Fruit fly (Drosophila melanogaster) whole organism, pupa: ENCODE measurements around the gene FarO.
A peak's percentile ranks its signal among the peaks of the same experiment; 100 is the strongest.

ENCODE experiments used
- CG10348 ChIP-seq: fragments of 200-800 bp; sonication (Bioruptor generic); IDR thresholded peaks from 2 replicates; pipeline ENCODE4 v1.3.6; 2022; ENCODE audit warnings: missing biosample characterization, missing genetic modification characterization
- CG12605 ChIP-seq: fragments of 200-800 bp; sonication (Bioruptor generic); IDR thresholded peaks from 2 replicates; pipeline ENCODE4 v1.3.6; 2022; ENCODE audit warnings: missing biosample characterization, missing genetic modification characterization
- CG13204 ChIP-seq: fragments of 200-800 bp; sonication (Bioruptor generic); optimal IDR thresholded peaks from 2 replicates; lab custom pipeline; 2018; ENCODE audit warnings: missing biosample characterization, mild to moderate bottlenecking, missing genetic modification characterization, moderate library complexity
- CG14655 ChIP-seq: fragments of 200-800 bp; sonication (Bioruptor generic); optimal IDR thresholded peaks from 3 replicates; lab custom pipeline; 2017; ENCODE audit warnings: mild to moderate bottlenecking, missing biosample characterization, missing genetic modification reagents, missing genetic modification characterization
- CG15710 ChIP-seq: fragments of 200-800 bp; sonication (Bioruptor generic); optimal IDR thresholded peaks from 2 replicates; lab custom pipeline; 2018; ENCODE audit warnings: missing biosample characterization, mild to moderate bottlenecking, missing genetic modification characterization, moderate library complexity
- CG17806 ChIP-seq: fragments of 200-800 bp; sonication (Bioruptor generic); optimal IDR thresholded peaks from 2 replicates; lab custom pipeline; 2018; ENCODE audit warnings: missing biosample characterization, mild to moderate bottlenecking, missing genetic modification characterization, moderate library complexity
- CG32121 ChIP-seq: fragments of 200-800 bp; sonication (Bioruptor generic); IDR thresholded peaks from 2 replicates; pipeline ENCODE4 v1.3.6; 2022; ENCODE audit warnings: missing biosample characterization, missing genetic modification characterization
- CG34367 ChIP-seq: fragments of 200-800 bp; sonication (Bioruptor generic); optimal IDR thresholded peaks from 2 replicates; lab custom pipeline; 2018; ENCODE audit warnings: missing biosample characterization, mild to moderate bottlenecking, missing genetic modification characterization
- CG4496 ChIP-seq: fragments of 200-800 bp; sonication (Bioruptor generic); IDR thresholded peaks from 3 replicates; pipeline ENCODE4 v1.3.6; 2022; ENCODE audit warnings: missing biosample characterization, missing genetic modification characterization
- CG8159 ChIP-seq: fragments of 200-800 bp; sonication (Bioruptor generic); optimal IDR thresholded peaks from 3 replicates; lab custom pipeline; 2018; ENCODE audit warnings: missing biosample characterization, mild to moderate bottlenecking, missing genetic modification characterization, moderate library complexity
- CG8301 ChIP-seq: fragments of 200-800 bp; sonication (Bioruptor generic); optimal IDR thresholded peaks from 2 replicates; lab custom pipeline; 2018; ENCODE audit warnings: missing biosample characterization, mild to moderate bottlenecking, missing genetic modification characterization
- CG9948 ChIP-seq: fragments of 200-800 bp; sonication (Bioruptor generic); optimal IDR thresholded peaks from 2 replicates; lab custom pipeline; 2018; ENCODE audit warnings: missing biosample characterization, mild to moderate bottlenecking, missing genetic modification characterization, moderate library complexity
- D1 ChIP-seq: fragments of 200-800 bp; sonication (Bioruptor generic); optimal IDR thresholded peaks from 2 replicates; lab custom pipeline; 2018; ENCODE audit warnings: missing biosample characterization, mild to moderate bottlenecking, missing genetic modification characterization, moderate library complexity
- EcR ChIP-seq: fragments of 200-800 bp; sonication (Bioruptor generic); optimal IDR thresholded peaks from 3 replicates; lab custom pipeline; 2019; ENCODE audit warnings: missing biosample characterization, missing genetic modification characterization, mild to moderate bottlenecking, moderate library complexity, missing genetic modification reagents
- Ets98B ChIP-seq: fragments of 200-800 bp; sonication (Bioruptor generic); IDR thresholded peaks from 2 replicates; pipeline ENCODE4 v1.3.6; 2022; ENCODE audit warnings: missing biosample characterization, missing genetic modification characterization
- Pif1A ChIP-seq: fragments of 200-800 bp; sonication (Bioruptor generic); optimal IDR thresholded peaks from 3 replicates; lab custom pipeline; 2016; ENCODE audit warnings: missing biosample characterization, missing genetic modification characterization
- Pif1B ChIP-seq: fragments of 200-800 bp; sonication (Bioruptor generic); optimal IDR thresholded peaks from 3 replicates; lab custom pipeline; 2016; ENCODE audit warnings: missing biosample characterization, missing genetic modification characterization
- Snoo ChIP-seq: fragments of 200-800 bp; sonication (Bioruptor generic); optimal IDR thresholded peaks from 3 replicates; lab custom pipeline; 2017; ENCODE audit warnings: missing biosample characterization, mild to moderate bottlenecking, missing genetic modification characterization, inconsistent platforms
- fd96Ca ChIP-seq: fragments of 200-800 bp; sonication (Bioruptor generic); IDR thresholded peaks from 3 replicates; pipeline ENCODE4 v1.3.6; 2022; ENCODE audit warnings: missing biosample characterization, missing genetic modification characterization
- gl ChIP-seq: fragments of 200-800 bp; sonication (Bioruptor generic); optimal IDR thresholded peaks from 2 replicates; lab custom pipeline; 2018; ENCODE audit warnings: missing biosample characterization, mild to moderate bottlenecking, missing genetic modification characterization
- rn ChIP-seq: fragments of 200-800 bp; sonication (Bioruptor generic); IDR thresholded peaks from 2 replicates; pipeline ENCODE4 v1.3.6; 2022; ENCODE audit warnings: missing biosample characterization, missing genetic modification characterization

Gene FarO

dm6 chrX:2196086-2196732 is 7.5 kb downstream of the FarO start:
- TF ChIP-seq Snoo (tag; lab: Kevin White, UChicago): no peak
- no peak for TF ChIP-seq Pif1B (GFP tag; lab: Kevin White, UChicago)
- peak; percentile 50 for TF ChIP-seq EcR
- no peak for TF ChIP-seq CG34367
- TF ChIP-seq CG15710 (tag; lab: Kevin White, UChicago): peak; percentile 24
- peak; percentile 35 for TF ChIP-seq CG17806 (tag; lab: Kevin White, UChicago)
- TF ChIP-seq CG10348 (GFP tag; lab: Robert Waterston, UW): no peak
- peak; percentile 30 for TF ChIP-seq CG8301 (tag; lab: Kevin White, UChicago)
- TF ChIP-seq CG4496 (GFP tag; lab: Robert Waterston, UW): peak; percentile 81
- peak; percentile 17 for TF ChIP-seq gl (tag; lab: Kevin White, UChicago)
- no peak; the same call in 1 of the 2 replicates for TF ChIP-seq CG12605 (GFP tag; lab: Robert Waterston, UW)
- TF ChIP-seq CG8159: peak; percentile 28
- peak; percentile 68 for TF ChIP-seq Ets98B (GFP tag; lab: Robert Waterston, UW)
- peak; percentile 51 for TF ChIP-seq CG32121 (GFP tag; lab: Robert Waterston, UW)
- peak; percentile 74; the same call in 2 of the 3 replicates for TF ChIP-seq fd96Ca (GFP tag; lab: Robert Waterston, UW)
- peak; percentile 5 for TF ChIP-seq CG9948 (tag; lab: Kevin White, UChicago)
- TF ChIP-seq CG13204 (GFP tag; lab: Kevin White, UChicago): no peak
- peak; percentile 38 for TF ChIP-seq CG14655 (GFP tag; lab: Kevin White, UChicago)
- no peak for TF ChIP-seq rn (GFP tag; lab: Robert Waterston, UW)
- TF ChIP-seq Pif1A: peak; percentile 33
- no peak for TF ChIP-seq D1 (tag; lab: Kevin White, UChicago)

dm6 chrX:2194208-2195094 is 9.2 kb downstream of the FarO start:
- TF ChIP-seq CG4496 (GFP tag; lab: Robert Waterston, UW): peak; percentile 85
- no peak for TF ChIP-seq Pif1A
- no peak for TF ChIP-seq Snoo (tag; lab: Kevin White, UChicago)

dm6 chrX:2193809-2194207 is 9.9 kb downstream of the FarO start, which contains the start of gene CG14053:
TSS of gene CG14053 (minus strand) at chrX:2193909.
- no peak for TF ChIP-seq gl (tag; lab: Kevin White, UChicago)
- no peak for TF ChIP-seq Ets98B (GFP tag; lab: Robert Waterston, UW)
- no peak for TF ChIP-seq Pif1B (GFP tag; lab: Kevin White, UChicago)
- no peak for TF ChIP-seq CG34367
- TF ChIP-seq CG17806 (tag; lab: Kevin White, UChicago): no peak
- no peak for TF ChIP-seq rn (GFP tag; lab: Robert Waterston, UW)
- no peak for TF ChIP-seq CG13204 (GFP tag; lab: Kevin White, UChicago)
- TF ChIP-seq CG8301 (tag; lab: Kevin White, UChicago): no peak
- no peak for TF ChIP-seq CG9948 (tag; lab: Kevin White, UChicago)
- no peak for TF ChIP-seq CG14655 (GFP tag; lab: Kevin White, UChicago)
- TF ChIP-seq D1 (tag; lab: Kevin White, UChicago): no peak
- TF ChIP-seq CG10348 (GFP tag; lab: Robert Waterston, UW): no peak
- no peak for TF ChIP-seq CG12605 (GFP tag; lab: Robert Waterston, UW)
- TF ChIP-seq fd96Ca (GFP tag; lab: Robert Waterston, UW): no peak
- TF ChIP-seq CG32121 (GFP tag; lab: Robert Waterston, UW): no peak
- no peak for TF ChIP-seq Snoo (tag; lab: Kevin White, UChicago)
- TF ChIP-seq CG15710 (tag; lab: Kevin White, UChicago): no peak
- no peak for TF ChIP-seq CG8159
- TF ChIP-seq EcR: no peak

- TF ChIP-seq Pif1A (no peak), Ets98B (GFP tag; lab: Robert Waterston, UW) (no peak), CG32121 (GFP tag; lab: Robert Waterston, UW) (no peak), CG17806 (tag; lab: Kevin White, UChicago) (no peak), gl (tag; lab: Kevin White, UChicago) (no peak), Snoo (tag; lab: Kevin White, UChicago) (no peak), CG13204 (GFP tag; lab: Kevin White, UChicago) (no peak), rn (GFP tag; lab: Robert Waterston, UW) (no peak), CG8301 (tag; lab: Kevin White, UChicago) (no peak), CG10348 (GFP tag; lab: Robert Waterston, UW) (no peak), CG15710 (tag; lab: Kevin White, UChicago) (no peak), fd96Ca (GFP tag; lab: Robert Waterston, UW) (no peak), CG12605 (GFP tag; lab: Robert Waterston, UW) (no peak), CG14655 (GFP tag; lab: Kevin White, UChicago) (no peak), CG9948 (tag; lab: Kevin White, UChicago) (no peak), CG34367 (no peak), CG8159 (no peak), D1 (tag; lab: Kevin White, UChicago) (no peak), EcR (no peak)
These were observed 10.5 kb downstream of the FarO start for dm6 chrX:2193158-2193557.

- no peak for TF ChIP-seq CG12605 (GFP tag; lab: Robert Waterston, UW)
- no peak for TF ChIP-seq CG17806 (tag; lab: Kevin White, UChicago)
- no peak for TF ChIP-seq fd96Ca (GFP tag; lab: Robert Waterston, UW)
- no peak for TF ChIP-seq D1 (tag; lab: Kevin White, UChicago)
- TF ChIP-seq Ets98B (GFP tag; lab: Robert Waterston, UW): no peak
- TF ChIP-seq CG9948 (tag; lab: Kevin White, UChicago): no peak
- TF ChIP-seq CG13204 (GFP tag; lab: Kevin White, UChicago): no peak
- TF ChIP-seq CG15710 (tag; lab: Kevin White, UChicago): no peak
- TF ChIP-seq CG8301 (tag; lab: Kevin White, UChicago): no peak
These were observed 11.8 kb downstream of the FarO start for dm6 chrX:2191896-2192295.
